Worm (Caenorhabditis elegans): ENCODE measurements around the gene him-17.

him-17 gene

DNA sequence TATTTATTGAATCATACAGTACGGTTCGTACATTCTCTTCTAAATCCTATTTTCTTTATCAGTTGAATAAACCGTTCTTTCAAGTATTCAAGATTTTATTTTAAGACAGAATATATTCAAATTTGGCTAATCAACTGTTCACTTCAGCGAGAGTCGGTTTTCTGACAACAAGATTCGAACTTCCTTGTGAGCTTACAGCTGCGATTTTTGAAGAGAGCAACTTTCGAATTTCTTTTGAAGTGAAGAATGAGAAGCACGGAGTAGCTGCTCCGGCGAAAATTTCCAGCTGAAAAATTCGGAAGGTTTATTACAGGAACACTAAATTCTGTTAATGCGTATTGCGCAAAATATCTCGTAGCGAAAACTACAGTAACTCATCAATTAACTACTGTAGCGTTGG is 4.9 kb downstream of the him-17 start:
- TF ChIP-seq ztf-11 (tag; optimal IDR thresholded peaks at IDR 0.05), result no peak
- TF ChIP-seq egl-27 (tag; optimal IDR thresholded peaks at IDR 0.05), result no peak
- no peak for TF ChIP-seq skn-1 (tag; optimal IDR thresholded peaks at IDR 0.05)
- TF ChIP-seq ztf-4 (tag; optimal IDR thresholded peaks at IDR 0.05), result no peak

DNA sequence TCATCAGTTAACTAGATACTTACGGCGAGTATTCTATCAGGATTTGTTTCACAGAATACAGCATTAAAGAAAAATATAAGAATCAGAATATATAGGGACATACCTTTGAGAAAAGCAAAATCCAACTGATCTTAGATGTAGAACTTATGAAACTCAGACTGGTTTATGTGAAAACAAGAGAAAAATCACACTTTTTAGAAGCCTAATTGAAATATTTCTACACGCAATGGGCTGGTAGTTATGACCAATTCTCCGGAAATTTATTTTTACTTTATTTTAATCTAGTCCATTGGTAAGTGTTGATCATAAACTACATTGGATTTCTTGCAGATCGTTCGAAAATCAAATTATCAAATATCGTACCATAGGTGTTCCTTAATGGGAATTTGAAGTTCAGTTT is 7.6 kb downstream of the him-17 start, which contains the start of gene T09E8.4:
T09E8.4 (minus strand) TSS at position 101 of the 400 bp plus-strand sequence.
- TF ChIP-seq zag-1 (tag; optimal IDR thresholded peaks at IDR 0.05) (no peak), aly-2 (tag; optimal IDR thresholded peaks at IDR 0.05) (no peak), ztf-11 (tag; optimal IDR thresholded peaks at IDR 0.05) (no peak), ama-1 (optimal IDR thresholded peaks at IDR 0.05) (no peak), mbf-1 (tag; optimal IDR thresholded peaks at IDR 0.05) (no peak), blmp-1 (tag; optimal IDR thresholded peaks at IDR 0.05; ENCODE audit: insufficient read depth) (no peak), sma-3 (GFP tag; optimal IDR thresholded peaks at IDR 0.05) (no peak), dmd-4 (tag; optimal IDR thresholded peaks at IDR 0.05) (no peak), nhr-12 (tag; optimal IDR thresholded peaks at IDR 0.05) (no peak), nhr-6 (tag; optimal IDR thresholded peaks at IDR 0.05) (no peak), nhr-129 (tag; optimal IDR thresholded peaks at IDR 0.05) (no peak), F13H6.1 (tag; optimal IDR thresholded peaks at IDR 0.05) (no peak), lsy-2 (tag; optimal IDR thresholded peaks at IDR 0.05) (no peak), mab-5 (tag; optimal IDR thresholded peaks at IDR 0.05) (no peak), nhr-11 (tag; optimal IDR thresholded peaks at IDR 0.05) (no peak), lin-39 (tag; optimal IDR thresholded peaks at IDR 0.05) (no peak), nhr-10 (tag; optimal IDR thresholded peaks at IDR 0.05) (no peak), nhr-23 (tag; optimal IDR thresholded peaks at IDR 0.05) (no peak)

DNA sequence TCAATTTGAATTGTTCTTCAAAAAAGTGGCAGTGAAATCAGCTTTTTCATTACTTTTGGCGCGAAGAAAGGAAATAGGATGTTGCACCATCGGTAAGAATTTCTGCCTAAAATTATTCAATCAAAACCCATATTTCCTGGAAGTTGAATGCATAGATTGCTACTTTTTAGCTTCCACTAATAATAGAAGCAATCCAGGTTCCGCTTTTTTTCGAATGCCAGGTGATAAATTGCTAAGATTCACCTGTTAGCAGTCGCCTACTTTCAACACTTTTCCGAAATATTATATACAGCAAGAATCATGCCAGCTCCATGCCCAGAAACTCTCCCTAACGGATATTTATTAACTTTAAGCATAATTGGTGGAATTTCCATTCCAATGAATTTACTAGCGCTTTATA is 8.9 kb downstream of the him-17 start, which contains the start of gene sri-6:
sri-6 (plus strand) TSS at position 301 of the 400 bp plus-strand sequence.
- TF ChIP-seq mab-5 (tag; optimal IDR thresholded peaks at IDR 0.05) (no peak), nhr-237 (tag; optimal IDR thresholded peaks at IDR 0.05) (no peak), ZK546.5 (tag; optimal IDR thresholded peaks at IDR 0.05) (no peak), lin-39 (tag; optimal IDR thresholded peaks at IDR 0.05) (no peak), mdl-1 (tag; optimal IDR thresholded peaks at IDR 0.05) (no peak)

DNA sequence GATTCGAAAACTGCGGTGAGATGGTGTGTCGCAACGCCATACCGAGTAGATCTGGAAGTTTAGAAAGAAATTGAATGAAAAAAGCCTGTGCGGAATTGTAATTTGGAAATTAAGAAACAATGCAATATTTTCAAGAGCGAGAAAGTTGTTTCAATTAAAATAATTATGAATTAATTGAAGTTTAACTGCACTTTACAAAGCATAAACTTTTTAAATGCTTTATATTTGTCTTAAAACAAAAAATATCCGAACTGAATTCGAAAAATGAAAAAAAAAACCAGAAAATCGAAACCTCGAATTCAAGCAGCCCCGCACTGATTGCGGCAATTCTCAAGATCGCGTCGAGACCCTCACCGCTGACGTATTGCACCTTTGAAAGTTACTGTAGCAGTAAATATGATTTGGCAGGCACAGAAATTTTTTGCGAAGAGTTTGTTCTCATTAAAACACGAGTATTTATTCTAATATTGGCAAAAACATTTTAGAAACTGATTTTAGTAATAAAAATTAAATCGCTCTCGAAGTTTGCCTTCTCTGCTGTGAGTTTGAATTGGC is 17.1 kb downstream of the him-17 start, which contains the start of gene sun-1:
sun-1 (minus strand) TSS at position 51 of the 555 bp plus-strand sequence.
- TF ChIP-seq R02D3.7 (tag; optimal IDR thresholded peaks at IDR 0.05), result no peak
- no peak for TF ChIP-seq alr-1 (tag; optimal IDR thresholded peaks at IDR 0.05)
- TF ChIP-seq ztf-4 (tag; optimal IDR thresholded peaks at IDR 0.05), result no peak
- no peak for TF ChIP-seq elt-1 (tag; optimal IDR thresholded peaks at IDR 0.05)
- no peak for TF ChIP-seq lin-11 (tag; optimal IDR thresholded peaks at IDR 0.05)
- TF ChIP-seq lin-13 (GFP tag; optimal IDR thresholded peaks at IDR 0.05), result no peak
- TF ChIP-seq skn-1 (tag; optimal IDR thresholded peaks at IDR 0.05), result no peak
- no peak for TF ChIP-seq mdl-1 (tag; optimal IDR thresholded peaks at IDR 0.05)
- TF ChIP-seq ztf-1 (GFP tag; conservative IDR thresholded peaks at IDR 0.05), result no peak
- TF ChIP-seq aly-2 (tag; optimal IDR thresholded peaks at IDR 0.05), result no peak
- TF ChIP-seq lsy-2 (tag; optimal IDR thresholded peaks at IDR 0.05), result no peak
- no peak for TF ChIP-seq sem-4 (tag; optimal IDR thresholded peaks at IDR 0.05)
- TF ChIP-seq peb-1 (tag; optimal IDR thresholded peaks at IDR 0.05), result no peak
- no peak for TF ChIP-seq ZK546.5 (tag; optimal IDR thresholded peaks at IDR 0.05)
- TF ChIP-seq nhr-77 (tag; optimal IDR thresholded peaks at IDR 0.05), result no peak
- TF ChIP-seq nhr-11 (tag; optimal IDR thresholded peaks at IDR 0.05), result no peak
- TF ChIP-seq egl-27 (tag; optimal IDR thresholded peaks at IDR 0.05), result no peak
- no peak for TF ChIP-seq unc-55 (GFP tag; optimal IDR thresholded peaks at IDR 0.05)

DNA sequence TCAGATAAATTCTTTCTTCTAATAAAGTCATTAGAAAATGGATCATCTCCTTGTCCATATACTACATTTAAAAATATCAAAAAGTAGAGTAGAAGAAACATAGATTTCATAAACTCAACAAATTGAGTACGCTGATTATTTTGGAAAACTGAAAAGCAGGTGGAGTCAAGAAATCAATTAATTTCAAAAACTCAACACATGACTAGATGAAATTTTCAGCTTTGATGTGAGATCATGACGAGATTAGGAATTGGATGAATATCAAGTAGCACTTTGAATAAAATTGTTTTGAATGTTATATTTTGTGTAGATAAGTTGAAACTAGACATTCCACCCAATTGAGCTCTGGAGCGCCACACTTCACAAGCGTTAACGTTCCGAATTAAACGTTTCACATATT is 19.0 kb downstream of the him-17 start, which contains the start of gene F57B1.1:
F57B1.1 (minus strand) TSS at position 101 of the 400 bp plus-strand sequence.
- TF ChIP-seq lin-11 (tag; optimal IDR thresholded peaks at IDR 0.05) (no peak), sma-9 (GFP tag; optimal IDR thresholded peaks at IDR 0.05) (no peak), sma-9 (tag; optimal IDR thresholded peaks at IDR 0.05) (no peak), nhr-237 (tag; optimal IDR thresholded peaks at IDR 0.05) (no peak), aly-2 (tag; optimal IDR thresholded peaks at IDR 0.05) (no peak), ama-1 (optimal IDR thresholded peaks at IDR 0.05) (no peak)
